Worm (Caenorhabditis elegans) whole organism, L1 larva: ENCODE measurements around the gene T21D12.12.

Experiments
- ama-1 ChIP-seq: fragments of 150-350 bp; optimal IDR thresholded peaks from 2 replicates; lab custom pipeline; 2014
- blmp-1 ChIP-seq: fragments of 150-350 bp; optimal IDR thresholded peaks from 2 replicates; lab custom pipeline; 2014; ENCODE audit warnings: missing biosample characterization, missing genetic modification characterization
- egl-27 ChIP-seq, 2 experiments: fragments of 150-350 bp in 1 of 2; sonication (generic microtip); optimal IDR thresholded peaks; 3 replicates each; lab custom pipeline; 2017 to 2018; ENCODE audit warnings: missing biosample characterization in 2 of 2, missing genetic modification characterization in 2 of 2, missing genetic modification reagents in 2 of 2
- fkh-10 ChIP-seq: sonication (generic microtip); optimal IDR thresholded peaks from 2 replicates; lab custom pipeline; 2017; ENCODE audit warnings: missing biosample characterization, missing genetic modification reagents, missing genetic modification characterization
- hpl-2 ChIP-seq: fragments of 150-350 bp; optimal IDR thresholded peaks from 2 replicates; lab custom pipeline; 2014; ENCODE audit warnings: missing biosample characterization, missing genetic modification reagents, missing genetic modification characterization
- nhr-28 ChIP-seq: fragments of 150-350 bp; optimal IDR thresholded peaks from 2 replicates; lab custom pipeline; 2014; ENCODE audit warnings: missing biosample characterization, missing genetic modification characterization
- rnt-1 ChIP-seq: sonication (generic microtip); optimal IDR thresholded peaks from 2 replicates; lab custom pipeline; 2016; ENCODE audit warnings: mild to moderate bottlenecking, missing genetic modification characterization, moderate library complexity, missing compliant biosample characterization
- sptf-1 ChIP-seq: fragments of 150-350 bp; optimal IDR thresholded peaks from 2 replicates; lab custom pipeline; 2014; ENCODE audit warnings: missing biosample characterization, missing genetic modification characterization
- swsn-7 ChIP-seq: sonication (generic microtip); optimal IDR thresholded peaks from 2 replicates; lab custom pipeline; 2016; ENCODE audit warnings: missing genetic modification characterization, missing compliant biosample characterization
- unc-86 ChIP-seq: sonication (generic microtip); optimal IDR thresholded peaks from 2 replicates; lab custom pipeline; 2016; ENCODE audit warnings: missing genetic modification characterization, missing compliant biosample characterization

T21D12.12 gene

ce11 chrIV:313615-314014 lies 47.4 kb downstream of the T21D12.12 start, which contains the start of gene snai-1:
Gene snai-1 (minus strand): TSS chrIV:313715.
- no peak for TF ChIP-seq nhr-28
- TF ChIP-seq hpl-2: no peak
- no peak for TF ChIP-seq ama-1 (lab: Kevin White, UChicago)

DNA sequence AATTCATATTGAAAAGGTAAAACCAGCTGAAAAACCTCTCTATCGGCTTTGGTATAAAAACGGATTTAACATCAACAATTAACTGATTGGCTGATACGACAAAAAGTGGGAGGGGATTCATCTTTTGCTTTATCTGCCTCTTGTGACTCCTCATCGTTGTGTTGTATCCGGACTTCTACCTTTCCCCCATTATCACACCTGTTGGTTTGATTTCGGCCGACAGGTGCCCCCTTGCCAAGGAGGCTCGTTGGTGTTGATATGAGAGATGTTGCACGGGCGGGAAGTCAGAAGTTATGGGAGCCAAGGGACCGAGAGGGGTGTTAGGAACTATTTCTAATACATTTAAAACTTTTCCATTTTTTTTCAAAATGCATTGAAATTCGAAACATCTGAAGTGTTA lies 48.2 kb downstream of the T21D12.12 start:
- TF ChIP-seq rnt-1 (peak; percentile 54), unc-86 (tag; lab: Kevin White, UChicago) (no peak), fkh-10 (GFP tag; lab: Kevin White, UChicago) (no peak), swsn-7 (tag; lab: Kevin White, UChicago) (no peak), egl-27 (tag; optimal IDR thresholded peaks at IDR 0.05; lab: Kevin White, UChicago) (no peak), sptf-1 (tag; lab: Kevin White, UChicago) (no peak), blmp-1 (tag; lab: Kevin White, UChicago) (no peak)
